Fruit fly (Drosophila melanogaster) whole organism, embryonic: Measurements from ENCODE around the gene CG34107.

ENCODE experiments used
- B-H1 ChIP-seq: fragments of 200-800 bp; sonication (Bioruptor generic); IDR thresholded peaks from 3 replicates; pipeline ENCODE4 v1.3.6; 2022; ENCODE audit warnings: missing biosample characterization, missing genetic modification characterization
- CG10267 ChIP-seq: fragments of 200-800 bp; sonication (Bioruptor generic); optimal IDR thresholded peaks from 2 replicates; lab custom pipeline; 2018; ENCODE audit warnings: missing biosample characterization, mild to moderate bottlenecking, missing genetic modification characterization, moderate library complexity
- CG11085 ChIP-seq: fragments of 200-800 bp; sonication (Bioruptor generic); IDR thresholded peaks from 2 replicates; pipeline ENCODE4 v1.3.6; 2022; ENCODE audit warnings: missing biosample characterization, missing genetic modification characterization
- CG12104 ChIP-seq: fragments of 200-800 bp; sonication (Bioruptor generic); optimal IDR thresholded peaks from 3 replicates; lab custom pipeline; 2016; ENCODE audit warnings: missing biosample characterization, missing genetic modification characterization
- CG14050 ChIP-seq: fragments of 200-800 bp; sonication (Bioruptor generic); IDR thresholded peaks from 3 replicates; pipeline ENCODE4 v1.3.6; 2022; ENCODE audit warnings: missing biosample characterization, missing genetic modification characterization
- CG15269 ChIP-seq: fragments of 200-800 bp; sonication (Bioruptor generic); optimal IDR thresholded peaks from 2 replicates; lab custom pipeline; 2018; ENCODE audit warnings: missing biosample characterization, mild to moderate bottlenecking, missing genetic modification characterization, moderate library complexity
- CG15479 ChIP-seq: fragments of 200-800 bp; sonication (Bioruptor generic); optimal IDR thresholded peaks from 3 replicates; lab custom pipeline; 2019; ENCODE audit warnings: missing biosample characterization, mild to moderate bottlenecking, missing genetic modification characterization, moderate library complexity
- CG16815 ChIP-seq: fragments of 200-800 bp; sonication (Bioruptor generic); optimal IDR thresholded peaks from 3 replicates; lab custom pipeline; 2017; ENCODE audit warnings: missing biosample characterization, mild to moderate bottlenecking, missing genetic modification characterization
- CG17186 ChIP-seq: fragments of 200-800 bp; sonication (Bioruptor generic); optimal IDR thresholded peaks from 3 replicates; lab custom pipeline; 2017; ENCODE audit warnings: missing biosample characterization, missing genetic modification reagents, missing genetic modification characterization
- CG18262 ChIP-seq: fragments of 200-800 bp; optimal IDR thresholded peaks from 3 replicates; lab custom pipeline; 2019; ENCODE audit warnings: missing biosample characterization, mild to moderate bottlenecking, missing genetic modification characterization, moderate library complexity
- CG18619 ChIP-seq: fragments of 200-800 bp; sonication (Bioruptor generic); optimal IDR thresholded peaks from 3 replicates; lab custom pipeline; 2017; ENCODE audit warnings: missing biosample characterization, mild to moderate bottlenecking, missing genetic modification characterization
- CG2116 ChIP-seq: fragments of 200-800 bp; sonication (Bioruptor generic); optimal IDR thresholded peaks from 3 replicates; lab custom pipeline; 2018; ENCODE audit warnings: missing biosample characterization, mild to moderate bottlenecking, missing genetic modification characterization
- CG31388 ChIP-seq: fragments of 200-800 bp; sonication (Bioruptor generic); optimal IDR thresholded peaks from 2 replicates; lab custom pipeline; 2016; ENCODE audit warnings: missing biosample characterization, missing genetic modification characterization
- CG34376 ChIP-seq: fragments of 200-800 bp; sonication (Bioruptor generic); optimal IDR thresholded peaks from 2 replicates; lab custom pipeline; 2018; ENCODE audit warnings: missing biosample characterization, mild to moderate bottlenecking, missing genetic modification characterization
- CG3847 ChIP-seq: fragments of 200-800 bp; sonication (Bioruptor generic); IDR thresholded peaks from 2 replicates; pipeline ENCODE4 v1.3.6; 2022; ENCODE audit warnings: missing biosample characterization, missing genetic modification characterization
- CG7556 ChIP-seq: fragments of 200-800 bp; sonication (Bioruptor generic); optimal IDR thresholded peaks from 2 replicates; lab custom pipeline; 2017; ENCODE audit warnings: missing biosample characterization, mild to moderate bottlenecking, missing genetic modification characterization
- CG8388 ChIP-seq: fragments of 200-800 bp; sonication (Bioruptor generic); optimal IDR thresholded peaks from 2 replicates; lab custom pipeline; 2019; ENCODE audit warnings: missing biosample characterization, mild to moderate bottlenecking, missing genetic modification characterization, moderate library complexity
- CHES-1-like ChIP-seq: fragments of 200-800 bp; sonication (Bioruptor generic); optimal IDR thresholded peaks from 2 replicates; lab custom pipeline; 2016; ENCODE audit warnings: missing biosample characterization, missing genetic modification characterization
- Dbx ChIP-seq: fragments of 200-800 bp; sonication (Bioruptor generic); IDR thresholded peaks from 3 replicates; pipeline ENCODE4 v1.3.6; 2022; ENCODE audit warnings: missing biosample characterization, missing genetic modification characterization
- Deaf1 ChIP-seq: fragments of 200-800 bp; optimal IDR thresholded peaks from 3 replicates; lab custom pipeline; 2019; ENCODE audit warnings: missing biosample characterization, mild to moderate bottlenecking, missing genetic modification characterization, moderate library complexity
- HLH4C ChIP-seq: fragments of 200-800 bp; sonication (Bioruptor generic); IDR thresholded peaks from 3 replicates; pipeline ENCODE4 v1.3.6; 2022; ENCODE audit warnings: missing biosample characterization, missing genetic modification characterization; ENCODE audit not compliant: partially characterized antibody
- HLHmδ ChIP-seq: fragments of 200-800 bp; sonication (Bioruptor generic); optimal IDR thresholded peaks from 2 replicates; lab custom pipeline; 2018; ENCODE audit warnings: missing biosample characterization, mild to moderate bottlenecking, missing genetic modification characterization, moderate library complexity
- HmgZ ChIP-seq: fragments of 200-800 bp; sonication (Bioruptor generic); optimal IDR thresholded peaks from 2 replicates; lab custom pipeline; 2018; ENCODE audit warnings: missing biosample characterization, mild to moderate bottlenecking, missing genetic modification characterization
- Hr3 ChIP-seq: fragments of 200-800 bp; sonication (Bioruptor generic); optimal IDR thresholded peaks from 3 replicates; lab custom pipeline; 2016; ENCODE audit warnings: missing biosample characterization, missing genetic modification characterization
- Lpt ChIP-seq: fragments of >200 bp; optimal IDR thresholded peaks from 2 replicates; lab custom pipeline; 2018; ENCODE audit warnings: missing biosample characterization, missing genetic modification characterization
- Nf-YB ChIP-seq: fragments of 200-800 bp; sonication (Bioruptor generic); optimal IDR thresholded peaks from 3 replicates; lab custom pipeline; 2019; ENCODE audit warnings: missing biosample characterization, mild to moderate bottlenecking, missing genetic modification characterization, moderate library complexity
- Rx ChIP-seq: fragments of 200-800 bp; sonication (Bioruptor generic); IDR thresholded peaks from 2 replicates; pipeline ENCODE4 v1.3.6; 2022; ENCODE audit warnings: missing biosample characterization, missing genetic modification characterization
- YL-1 ChIP-seq: fragments of 200-800 bp; sonication (Bioruptor generic); optimal IDR thresholded peaks from 3 replicates; lab custom pipeline; 2017; ENCODE audit warnings: missing biosample characterization, mild to moderate bottlenecking, missing genetic modification characterization
- ato ChIP-seq: fragments of 200-800 bp; sonication (Bioruptor generic); IDR thresholded peaks from 2 replicates; pipeline ENCODE4 v1.3.6; 2022; ENCODE audit warnings: missing biosample characterization, missing genetic modification characterization; ENCODE audit not compliant: partially characterized antibody
- dpn ChIP-seq, 2 experiments: fragments of 200-800 bp; sonication (Bioruptor generic); optimal IDR thresholded peaks; 3 replicates each; lab custom pipeline; 2016; ENCODE audit warnings: missing biosample characterization in 2 of 2, missing genetic modification characterization in 2 of 2
- esg ChIP-seq: fragments of 200-800 bp; sonication (Bioruptor generic); conservative IDR thresholded peaks from 2 replicates; pipeline ENCODE4 v1.3.6; 2022; ENCODE audit warnings: missing biosample characterization, missing genetic modification characterization
- eve ChIP-seq, 2 experiments: fragments of >200 bp; optimal IDR thresholded peaks; 2 replicates each; lab custom pipeline; 2017; ENCODE audit warnings: missing biosample characterization in 2 of 2, missing genetic modification characterization in 2 of 2
- ftz-f1 ChIP-seq: fragments of 200-800 bp; sonication (Bioruptor generic); optimal IDR thresholded peaks from 2 replicates; lab custom pipeline; 2016; ENCODE audit warnings: missing biosample characterization, missing genetic modification characterization
- ham ChIP-seq: fragments of 200-800 bp; sonication (Bioruptor generic); IDR thresholded peaks from 2 replicates; pipeline ENCODE4 v1.3.6; 2022; ENCODE audit warnings: missing biosample characterization, missing genetic modification characterization
- hbn ChIP-seq: fragments of 200-800 bp; sonication (Bioruptor generic); IDR thresholded peaks from 2 replicates; pipeline ENCODE4 v1.3.6; 2022; ENCODE audit warnings: missing biosample characterization, missing genetic modification characterization; ENCODE audit not compliant: partially characterized antibody
- lbe ChIP-seq: fragments of 200-800 bp; sonication (Bioruptor generic); optimal IDR thresholded peaks from 2 replicates; lab custom pipeline; 2016; ENCODE audit warnings: missing biosample characterization, mild to moderate bottlenecking, missing genetic modification characterization
- luna ChIP-seq: fragments of 200-800 bp; sonication (Bioruptor generic); optimal IDR thresholded peaks from 2 replicates; lab custom pipeline; 2016; ENCODE audit warnings: missing biosample characterization, missing genetic modification characterization
- mam ChIP-seq: fragments of 200-800 bp; sonication (Bioruptor generic); optimal IDR thresholded peaks from 3 replicates; lab custom pipeline; 2016; ENCODE audit warnings: missing biosample characterization, missing genetic modification characterization
- pan ChIP-seq, 4 experiments: fragments of >200 bp in 3 of 4; fragments of 200-800 bp in 1 of 4; sonication (Bioruptor generic) in 1 of 4; optimal IDR thresholded peaks in 3 of 4; IDR thresholded peaks in 1 of 4; 2 replicates each; pipeline versions ENCODE4 v1.3.6 to Lab custom; 2017 to 2022; ENCODE audit warnings: missing biosample characterization in 2 of 4, missing genetic modification characterization in 2 of 4, mixed read lengths in 1 of 4
- phol ChIP-seq: fragments of 200-800 bp; sonication (Bioruptor generic); optimal IDR thresholded peaks from 3 replicates; lab custom pipeline; 2018; ENCODE audit warnings: missing biosample characterization, mild to moderate bottlenecking, missing genetic modification characterization, moderate library complexity
- pum ChIP-seq: fragments of 200-800 bp; sonication (Bioruptor generic); optimal IDR thresholded peaks from 2 replicates; lab custom pipeline; 2016; ENCODE audit warnings: missing biosample characterization, missing genetic modification characterization
- salm ChIP-seq: fragments of 200-800 bp; sonication (Bioruptor generic); optimal IDR thresholded peaks from 2 replicates; lab custom pipeline; 2018; ENCODE audit warnings: missing biosample characterization, mild to moderate bottlenecking, missing genetic modification characterization
- sisA ChIP-seq: fragments of 200-800 bp; sonication (Bioruptor generic); IDR thresholded peaks from 2 replicates; pipeline ENCODE4 v1.3.6; 2022; ENCODE audit warnings: missing biosample characterization, missing genetic modification characterization
- slbo ChIP-seq: fragments of 200-800 bp; sonication (Bioruptor generic); IDR thresholded peaks from 2 replicates; pipeline ENCODE4 v1.3.6; 2022; ENCODE audit warnings: missing biosample characterization, missing genetic modification characterization
- slp2 ChIP-seq: fragments of 200-800 bp; sonication (Bioruptor generic); optimal IDR thresholded peaks from 2 replicates; lab custom pipeline; 2016; ENCODE audit warnings: missing biosample characterization, missing genetic modification characterization
- tna ChIP-seq: fragments of 200-800 bp; sonication (Bioruptor generic); IDR thresholded peaks from 2 replicates; pipeline ENCODE4 v1.3.6; 2022; ENCODE audit warnings: missing biosample characterization, missing genetic modification characterization; ENCODE audit not compliant: partially characterized antibody
- ttk ChIP-seq: fragments of 200-800 bp; sonication (Bioruptor generic); IDR thresholded peaks from 2 replicates; pipeline ENCODE4 v2.1.2; 2022; ENCODE audit warnings: missing biosample characterization, missing genetic modification characterization
- unc-4 ChIP-seq: fragments of 200-800 bp; sonication (Bioruptor generic); IDR thresholded peaks from 2 replicates; pipeline ENCODE4 v1.3.6; 2022; ENCODE audit warnings: missing biosample characterization, missing genetic modification characterization; ENCODE audit not compliant: partially characterized antibody

The CG34107 gene

DNA sequence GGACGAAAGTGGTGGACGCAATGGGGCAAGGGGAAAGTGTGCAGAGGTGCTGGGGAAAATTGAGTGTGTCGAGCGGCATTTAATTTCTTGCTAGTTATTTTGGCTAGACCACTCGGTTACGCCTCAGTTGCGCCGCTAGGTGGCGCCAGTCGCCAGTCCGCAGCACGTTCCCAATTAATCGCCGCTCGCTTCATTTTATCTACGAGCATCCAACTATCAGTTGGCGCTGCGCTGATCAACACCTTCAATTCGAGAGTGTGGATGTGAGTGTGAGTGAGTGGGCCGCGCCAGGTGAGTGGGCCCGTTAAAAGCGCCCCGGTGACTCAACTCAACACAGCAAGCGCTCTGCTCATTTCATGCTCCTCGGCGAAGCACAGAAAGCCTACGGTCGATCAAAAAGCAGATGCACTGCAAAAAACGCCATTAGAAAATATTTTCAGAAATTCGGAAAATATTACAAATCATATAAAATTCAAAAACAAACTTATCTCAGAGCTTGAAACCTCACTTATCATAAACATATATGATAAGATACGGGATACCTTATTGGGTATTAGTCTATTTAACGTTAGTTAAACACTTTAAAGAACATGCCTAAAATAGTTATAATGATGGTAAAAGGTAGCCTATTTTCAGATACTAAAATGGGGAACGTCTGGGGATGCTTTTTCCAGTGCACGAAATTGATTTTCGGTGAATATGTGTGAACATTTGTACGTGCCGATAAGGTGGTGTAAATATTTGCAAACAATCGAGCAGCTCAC is 43.6 kb downstream of the CG34107 start (continued):
- TF ChIP-seq CG8388 (GFP tag; lab: Kevin White, UChicago) (peak; percentile 84), esg (GFP tag; lab: Robert Waterston, UW) (peak; percentile 73), luna (no peak), slp2 (GFP tag; lab: Kevin White, UChicago) (peak; percentile 81), CHES-1-like (GFP tag; lab: Kevin White, UChicago) (peak; percentile 76), CG7556 (peak; percentile 86), Hr3 (GFP tag; lab: Kevin White, UChicago) (peak; percentile 68), ato (GFP tag; lab: Robert Waterston, UW) (no peak), eve (GFP tag; optimal IDR thresholded peaks at IDR 0.05; lab: Kevin White, UChicago) (peak in 1 of 2 experiments; percentile 89), CG18619 (peak; percentile 88), unc-4 (GFP tag; lab: Robert Waterston, UW) (no peak), HLH4C (GFP tag; lab: Robert Waterston, UW) (no peak), pum (peak; percentile 76), ftz-f1 (GFP tag; lab: Kevin White, UChicago) (no peak), CG10267 (tag; lab: Kevin White, UChicago) (peak; percentile 71), CG31388 (GFP tag; lab: Kevin White, UChicago) (peak; percentile 45), CG12104 (GFP tag; lab: Kevin White, UChicago) (peak; percentile 84), ham (GFP tag; lab: Robert Waterston, UW) (peak; percentile 51; the same call in 1 of the 2 replicates), Dbx (GFP tag; lab: Robert Waterston, UW) (peak; percentile 65; the same call in 2 of the 3 replicates), CG18262 (tag; lab: Kevin White, UChicago) (peak; percentile 82), salm (tag; lab: Kevin White, UChicago) (peak; percentile 60), pan (optimal IDR thresholded peaks at IDR 0.05; lab: Kevin White, UChicago) (no peak), pan (GFP tag; optimal IDR thresholded peaks at IDR 0.05 in 1 of 2, IDR thresholded peaks at IDR 0.05 in 1 of 2) (peak in 1 of 2 experiments; percentile 76), lbe (GFP tag; lab: Kevin White, UChicago) (peak; percentile 52), HmgZ (peak; percentile 79), slbo (GFP tag; lab: Robert Waterston, UW) (peak; percentile 86), B-H1 (GFP tag; lab: Robert Waterston, UW) (peak; percentile 58), Rx (GFP tag; lab: Robert Waterston, UW) (peak; percentile 47; the same call in 1 of the 2 replicates), CG34376 (GFP tag; lab: Kevin White, UChicago) (peak; percentile 72), sisA (GFP tag; lab: Robert Waterston, UW) (peak; percentile 73), HLHmδ (GFP tag; lab: Kevin White, UChicago) (no peak), CG2116 (peak; percentile 44), tna (GFP tag; lab: Robert Waterston, UW) (no peak), CG16815 (GFP tag; lab: Kevin White, UChicago) (peak; percentile 70), Lpt (no peak), CG17186 (GFP tag; lab: Kevin White, UChicago) (peak; percentile 18), Deaf1 (tag; lab: Kevin White, UChicago) (peak; percentile 67), CG11085 (GFP tag; lab: Robert Waterston, UW) (peak; percentile 44), CG14050 (GFP tag; lab: Robert Waterston, UW) (peak; percentile 42), dpn (GFP tag; optimal IDR thresholded peaks at IDR 0.05; lab: Kevin White, UChicago) (peak; percentile 74 to 76), hbn (no peak), mam (GFP tag; lab: Kevin White, UChicago) (peak; percentile 87), YL-1 (GFP tag; lab: Kevin White, UChicago) (peak; percentile 19), Nf-YB (GFP tag; lab: Kevin White, UChicago) (peak; percentile 61), phol (tag; lab: Kevin White, UChicago) (peak; percentile 87), CG15479 (GFP tag; lab: Kevin White, UChicago) (no peak), CG3847 (GFP tag; lab: Robert Waterston, UW) (peak; percentile 70), ttk (GFP tag; lab: Robert Waterston, UW) (peak; percentile 56), CG15269 (peak; percentile 90)
